Worm (Caenorhabditis elegans) whole organism, L1 larva: Measurements from ENCODE around the gene glb-15.

Experiments
- ceh-88 ChIP-seq: fragments of 200-800 bp; sonication (Bioruptor generic); IDR thresholded peaks from 2 replicates; pipeline ENCODE4 v1.3.6; 2022; ENCODE audit warnings: missing genetic modification characterization, missing compliant biosample characterization
- grh-1 ChIP-seq: fragments of 200-800 bp; sonication (Bioruptor generic); IDR thresholded peaks from 2 replicates; pipeline ENCODE4 v1.3.6; 2022; ENCODE audit warnings: missing genetic modification reagents, missing genetic modification characterization, missing compliant biosample characterization
- jun-1 ChIP-seq: fragments of 150-350 bp; optimal IDR thresholded peaks from 2 replicates; lab custom pipeline; 2014; ENCODE audit warnings: missing biosample characterization, missing genetic modification reagents, missing genetic modification characterization
- tlp-1 ChIP-seq: fragments of 150-350 bp; optimal IDR thresholded peaks from 2 replicates; lab custom pipeline; 2014; ENCODE audit warnings: missing biosample characterization, missing genetic modification characterization

- no peak for TF ChIP-seq grh-1 (GFP tag; lab: Robert Waterston, UW)
- TF ChIP-seq tlp-1 (tag; lab: Kevin White, UChicago): no peak
- no peak for TF ChIP-seq jun-1 (tag; lab: Kevin White, UChicago)
- TF ChIP-seq ceh-88: no peak
Measured at ce11 chrV:11593427-11593826, 24.6 kb downstream of the glb-15 start, which contains the start of gene srx-80.
